Fruit fly (Drosophila melanogaster) whole organism, embryonic: Measurements from ENCODE around the gene Or67a.

Experiments used
- Atf3 ChIP-seq: fragments of 200-800 bp; sonication (Bioruptor generic); optimal IDR thresholded peaks from 3 replicates; lab custom pipeline; 2016; ENCODE audit warnings: missing biosample characterization, missing genetic modification characterization
- CG10654 ChIP-seq: fragments of 200-800 bp; sonication (Bioruptor generic); optimal IDR thresholded peaks from 2 replicates; lab custom pipeline; 2016; ENCODE audit warnings: missing biosample characterization, missing genetic modification characterization
- CG11456 ChIP-seq: fragments of 200-800 bp; sonication (Bioruptor generic); IDR thresholded peaks from 3 replicates; pipeline ENCODE4 v1.3.6; 2022; ENCODE audit warnings: missing biosample characterization, missing genetic modification characterization
- CG14014 ChIP-seq: fragments of 200-800 bp; sonication (Bioruptor generic); IDR thresholded peaks from 2 replicates; pipeline ENCODE4 v1.3.6; 2022; ENCODE audit warnings: missing biosample characterization, missing genetic modification characterization
- CG1647 ChIP-seq: fragments of 200-800 bp; sonication (Bioruptor generic); optimal IDR thresholded peaks from 3 replicates; lab custom pipeline; 2016; ENCODE audit warnings: missing biosample characterization, missing genetic modification characterization
- CG17186 ChIP-seq: fragments of 200-800 bp; sonication (Bioruptor generic); optimal IDR thresholded peaks from 3 replicates; lab custom pipeline; 2017; ENCODE audit warnings: missing biosample characterization, missing genetic modification reagents, missing genetic modification characterization
- CG18599 ChIP-seq: fragments of 200-800 bp; sonication (Bioruptor generic); optimal IDR thresholded peaks from 3 replicates; lab custom pipeline; 2017; ENCODE audit warnings: missing biosample characterization, missing genetic modification characterization, mild to moderate bottlenecking, moderate library complexity, missing genetic modification reagents
- CG2202 ChIP-seq: fragments of 200-800 bp; sonication (Bioruptor generic); optimal IDR thresholded peaks from 2 replicates; lab custom pipeline; 2018; ENCODE audit warnings: missing biosample characterization, mild to moderate bottlenecking, missing genetic modification characterization
- CG2678 ChIP-seq: fragments of 200-800 bp; sonication (Bioruptor generic); optimal IDR thresholded peaks from 3 replicates; lab custom pipeline; 2019; ENCODE audit warnings: missing biosample characterization, mild to moderate bottlenecking, missing genetic modification characterization, moderate library complexity
- CG2889 ChIP-seq: fragments of 200-800 bp; sonication (Bioruptor generic); IDR thresholded peaks from 3 replicates; pipeline ENCODE4 v1.3.6; 2022; ENCODE audit warnings: missing biosample characterization, missing genetic modification characterization
- CG3163 ChIP-seq: fragments of 200-800 bp; sonication (Bioruptor generic); optimal IDR thresholded peaks from 3 replicates; lab custom pipeline; 2016; ENCODE audit warnings: missing biosample characterization, missing genetic modification characterization
- CG7556 ChIP-seq: fragments of 200-800 bp; sonication (Bioruptor generic); optimal IDR thresholded peaks from 2 replicates; lab custom pipeline; 2017; ENCODE audit warnings: missing biosample characterization, mild to moderate bottlenecking, missing genetic modification characterization
- CG7786 ChIP-seq: fragments of 200-800 bp; sonication (Bioruptor generic); optimal IDR thresholded peaks from 2 replicates; lab custom pipeline; 2016; ENCODE audit warnings: missing biosample characterization, missing genetic modification characterization
- CG8290 ChIP-seq, 3 experiments: fragments of 200-800 bp; sonication (Bioruptor generic); optimal IDR thresholded peaks; 2 replicates each; lab custom pipeline; 2016 to 2019; ENCODE audit warnings: missing biosample characterization in 3 of 3, missing genetic modification characterization in 3 of 3, mild to moderate bottlenecking in 2 of 3, moderate library complexity in 1 of 3
- CG8388 ChIP-seq: fragments of 200-800 bp; sonication (Bioruptor generic); optimal IDR thresholded peaks from 2 replicates; lab custom pipeline; 2019; ENCODE audit warnings: missing biosample characterization, mild to moderate bottlenecking, missing genetic modification characterization, moderate library complexity
- CG8944 ChIP-seq: fragments of 200-800 bp; sonication (Bioruptor generic); optimal IDR thresholded peaks from 3 replicates; lab custom pipeline; 2016; ENCODE audit warnings: missing biosample characterization, missing genetic modification characterization
- CG9215 ChIP-seq: fragments of 200-800 bp; sonication (Bioruptor generic); IDR thresholded peaks from 2 replicates; pipeline ENCODE4 v1.3.6; 2022; ENCODE audit warnings: missing biosample characterization, missing genetic modification characterization
- CG9876 ChIP-seq: fragments of 200-800 bp; sonication (Bioruptor generic); optimal IDR thresholded peaks from 2 replicates; lab custom pipeline; 2016; ENCODE audit warnings: missing biosample characterization, missing genetic modification characterization
- CrebB ChIP-seq: fragments of 200-800 bp; sonication (Bioruptor generic); optimal IDR thresholded peaks from 3 replicates; lab custom pipeline; 2018; ENCODE audit warnings: missing biosample characterization, mild to moderate bottlenecking, missing genetic modification characterization
- Deaf1 ChIP-seq: fragments of 200-800 bp; optimal IDR thresholded peaks from 3 replicates; lab custom pipeline; 2019; ENCODE audit warnings: missing biosample characterization, mild to moderate bottlenecking, missing genetic modification characterization, moderate library complexity
- Dip2 ChIP-seq: fragments of 200-800 bp; sonication (Bioruptor generic); IDR thresholded peaks from 2 replicates; pipeline ENCODE4 v1.3.6; 2022; ENCODE audit warnings: missing biosample characterization, missing genetic modification characterization
- E2f1 ChIP-seq: fragments of 200-800 bp; sonication (Bioruptor generic); IDR thresholded peaks from 2 replicates; pipeline ENCODE4 v1.3.6; 2022; ENCODE audit warnings: missing biosample characterization, missing genetic modification characterization
- Fer2 ChIP-seq: fragments of 200-800 bp; sonication (Bioruptor generic); optimal IDR thresholded peaks from 2 replicates; lab custom pipeline; 2018; ENCODE audit warnings: missing biosample characterization, mild to moderate bottlenecking, missing genetic modification characterization, moderate library complexity
- HLHmδ ChIP-seq: fragments of 200-800 bp; sonication (Bioruptor generic); optimal IDR thresholded peaks from 2 replicates; lab custom pipeline; 2018; ENCODE audit warnings: missing biosample characterization, mild to moderate bottlenecking, missing genetic modification characterization, moderate library complexity
- Hey ChIP-seq: fragments of 200-800 bp; sonication (Bioruptor generic); optimal IDR thresholded peaks from 3 replicates; lab custom pipeline; 2018; ENCODE audit warnings: missing biosample characterization, mild to moderate bottlenecking, missing genetic modification characterization
- Hr78 ChIP-seq, 2 experiments: fragments of 200-800 bp in 1 of 2; fragments of >200 bp in 1 of 2; sonication (Bioruptor generic) in 1 of 2; optimal IDR thresholded peaks; 2 replicates each; lab custom pipeline; 2017 to 2019; ENCODE audit warnings: missing biosample characterization in 2 of 2, missing genetic modification characterization in 2 of 2, mild to moderate bottlenecking in 1 of 2, moderate library complexity in 1 of 2
- Med ChIP-seq: fragments of 200-800 bp; sonication (Bioruptor generic); peaks from one replicate; lab custom pipeline; 2016; ENCODE audit warnings: missing biosample characterization, missing genetic modification characterization, mild to moderate bottlenecking, inconsistent platforms, moderate library complexity
- NfI ChIP-seq: fragments of 200-800 bp; sonication (Bioruptor generic); optimal IDR thresholded peaks from 3 replicates; lab custom pipeline; 2018; ENCODE audit warnings: missing biosample characterization, mild to moderate bottlenecking, missing genetic modification characterization, moderate library complexity
- Oaz ChIP-seq: fragments of 200-800 bp; sonication (Bioruptor generic); IDR thresholded peaks from 2 replicates; pipeline ENCODE4 v1.3.6; 2022; ENCODE audit warnings: missing biosample characterization, missing genetic modification characterization
- Trl ChIP-seq, 3 experiments: fragments of >200 bp in 2 of 3; fragments of 200-800 bp in 1 of 3; sonication (Bioruptor generic) in 1 of 3; optimal IDR thresholded peaks; 2 replicates in 1 of 3; 3 replicates in 2 of 3; lab custom pipeline; 2016 to 2017; ENCODE audit warnings: missing biosample characterization in 1 of 3, missing genetic modification characterization in 1 of 3
- bsh ChIP-seq, 2 experiments: fragments of 200-800 bp; sonication (Bioruptor generic); optimal IDR thresholded peaks; 2 replicates each; lab custom pipeline; 2017 to 2018; ENCODE audit warnings: mild to moderate bottlenecking in 2 of 2, missing biosample characterization in 2 of 2, missing genetic modification characterization in 2 of 2, moderate library complexity in 1 of 2
- chinmo ChIP-seq: fragments of 200-800 bp; sonication (Bioruptor generic); IDR thresholded peaks from 4 replicates; pipeline ENCODE4 v1.3.6; 2022; ENCODE audit warnings: missing biosample characterization, missing genetic modification characterization; ENCODE audit not compliant: partially characterized antibody
- chn ChIP-seq: fragments of 200-800 bp; sonication (Bioruptor generic); optimal IDR thresholded peaks from 2 replicates; lab custom pipeline; 2016; ENCODE audit warnings: missing biosample characterization, missing genetic modification characterization
- croc ChIP-seq: fragments of 200-800 bp; sonication (Bioruptor generic); conservative IDR thresholded peaks from 3 replicates; pipeline ENCODE4 v1.3.6; 2022; ENCODE audit warnings: missing biosample characterization, missing genetic modification characterization
- crol ChIP-seq: fragments of 200-800 bp; sonication (Bioruptor generic); IDR thresholded peaks from 2 replicates; pipeline ENCODE4 v1.3.6; 2022; ENCODE audit warnings: missing biosample characterization, missing genetic modification characterization
- da ChIP-seq: fragments of 200-800 bp; sonication (Bioruptor generic); optimal IDR thresholded peaks from 2 replicates; lab custom pipeline; 2016; ENCODE audit warnings: missing biosample characterization, missing genetic modification characterization
- danr ChIP-seq: fragments of 200-800 bp; sonication (Bioruptor generic); IDR thresholded peaks from 2 replicates; pipeline ENCODE4 v1.3.6; 2022; ENCODE audit warnings: missing biosample characterization, missing genetic modification characterization
- dati ChIP-seq: fragments of 200-800 bp; sonication (Bioruptor generic); IDR thresholded peaks from 2 replicates; pipeline ENCODE4 v1.3.6; 2022; ENCODE audit warnings: missing biosample characterization, missing genetic modification characterization
- kah ChIP-seq: fragments of 200-800 bp; sonication (Bioruptor generic); optimal IDR thresholded peaks from 2 replicates; lab custom pipeline; 2018; ENCODE audit warnings: missing biosample characterization, mild to moderate bottlenecking, missing genetic modification characterization
- lov ChIP-seq, 2 experiments: fragments of 200-800 bp in 1 of 2; fragments of >200 bp in 1 of 2; sonication (Bioruptor generic) in 1 of 2; IDR thresholded peaks in 1 of 2; optimal IDR thresholded peaks in 1 of 2; 2 replicates in 1 of 2; 3 replicates in 1 of 2; pipeline versions ENCODE4 v1.3.6 to Lab custom; 2017 to 2022; ENCODE audit warnings: missing biosample characterization in 1 of 2, missing genetic modification characterization in 1 of 2
- maf-S ChIP-seq: fragments of 200-800 bp; sonication (Bioruptor generic); optimal IDR thresholded peaks from 2 replicates; lab custom pipeline; 2016; ENCODE audit warnings: missing biosample characterization, missing genetic modification characterization
- nau ChIP-seq: fragments of 200-800 bp; sonication (Bioruptor generic); optimal IDR thresholded peaks from 3 replicates; lab custom pipeline; 2017; ENCODE audit warnings: missing biosample characterization, mild to moderate bottlenecking, missing genetic modification characterization, missing genetic modification reagents
- nerfin-1 ChIP-seq: fragments of 200-800 bp; sonication (Bioruptor generic); optimal IDR thresholded peaks from 3 replicates; lab custom pipeline; 2019; ENCODE audit warnings: missing biosample characterization, mild to moderate bottlenecking, missing genetic modification characterization, moderate library complexity
- pzg ChIP-seq: fragments of 200-800 bp; sonication (Bioruptor generic); optimal IDR thresholded peaks from 3 replicates; lab custom pipeline; 2018; ENCODE audit warnings: missing biosample characterization, mild to moderate bottlenecking, missing genetic modification characterization, moderate library complexity
- rib ChIP-seq: fragments of 200-800 bp; sonication (Bioruptor generic); IDR thresholded peaks from 2 replicates; pipeline ENCODE4 v1.3.6; 2022; ENCODE audit warnings: missing biosample characterization, missing genetic modification characterization
- scrt ChIP-seq: fragments of 200-800 bp; sonication (Bioruptor generic); optimal IDR thresholded peaks from 2 replicates; lab custom pipeline; 2018; ENCODE audit warnings: missing biosample characterization, mild to moderate bottlenecking, missing genetic modification characterization, moderate library complexity
- sens ChIP-seq: fragments of 200-800 bp; sonication (Bioruptor generic); peaks from one replicate; lab custom pipeline; 2016; ENCODE audit warnings: missing biosample characterization, missing genetic modification characterization
- sqz ChIP-seq: fragments of 200-800 bp; sonication (Bioruptor generic); optimal IDR thresholded peaks from 3 replicates; lab custom pipeline; 2018; ENCODE audit warnings: missing biosample characterization, mild to moderate bottlenecking, missing genetic modification characterization

Or67a gene

DNA sequence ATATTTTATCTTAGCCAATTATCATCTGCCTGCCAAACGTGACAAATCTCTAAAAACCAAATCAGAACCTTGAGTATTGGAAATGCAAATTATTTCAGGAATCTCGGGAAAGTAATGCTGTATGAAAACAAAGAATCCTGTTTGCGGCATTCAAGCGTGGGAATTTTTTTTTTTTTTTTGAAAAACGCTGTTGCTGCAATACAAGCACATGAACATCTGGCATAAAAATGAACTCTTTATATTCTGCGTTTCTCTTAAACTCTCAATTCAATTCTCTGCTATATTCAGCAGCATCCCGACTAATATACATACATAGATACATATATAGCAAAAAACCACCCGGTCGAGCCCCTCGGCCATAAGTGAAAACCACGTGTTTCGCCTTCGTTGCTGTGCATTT, 27.6 kb upstream of the Or67a start:
- TF ChIP-seq nerfin-1 (peak; percentile 68), chn (GFP tag; lab: Kevin White, UChicago) (no peak), HLHmδ (no peak), sqz (GFP tag; lab: Kevin White, UChicago) (peak; percentile 59), scrt (GFP tag; lab: Kevin White, UChicago) (peak; percentile 60), Trl (optimal IDR thresholded peaks at IDR 0.05; lab: Kevin White, UChicago) (peak in 1 of 2 experiments; percentile 22), Trl (GFP tag; optimal IDR thresholded peaks at IDR 0.05; lab: Kevin White, UChicago) (no peak), CG3163 (GFP tag; lab: Kevin White, UChicago) (peak; percentile 74), sens (GFP tag; lab: Kevin White, UChicago) (peak; percentile 18), kah (GFP tag; lab: Kevin White, UChicago) (peak; percentile 62), CG9876 (GFP tag; lab: Kevin White, UChicago) (no peak), croc (GFP tag; lab: Robert Waterston, UW) (no peak)

DNA sequence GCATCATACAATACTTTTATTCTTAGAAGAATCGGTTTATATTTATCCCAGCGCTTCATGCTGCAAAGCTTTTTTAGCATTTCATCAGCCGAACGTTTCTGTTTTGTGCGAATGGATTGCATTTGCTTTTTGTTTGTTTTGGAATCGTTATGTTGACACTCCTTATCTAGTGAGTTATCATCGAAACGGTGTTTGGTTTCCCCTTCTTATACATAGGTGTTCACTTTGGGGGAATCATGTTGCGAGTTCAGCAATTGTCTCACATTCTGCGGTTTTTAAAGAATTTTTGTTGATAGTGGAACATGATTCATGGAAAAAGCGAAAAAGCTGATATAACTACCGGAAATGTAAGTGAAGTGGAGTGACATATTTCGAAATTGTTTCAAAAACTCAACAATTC, 26.6 kb upstream of the Or67a start:
- no peak for TF ChIP-seq rib
- no peak for TF ChIP-seq danr (GFP tag; lab: Robert Waterston, UW)
- no peak for TF ChIP-seq CG2678 (tag; lab: Kevin White, UChicago)
- TF ChIP-seq CG18599 (GFP tag; lab: Kevin White, UChicago), result no peak
- TF ChIP-seq crol (GFP tag; lab: Robert Waterston, UW), result no peak
- no peak for TF ChIP-seq CG9215 (GFP tag; lab: Robert Waterston, UW)
- no peak for TF ChIP-seq E2f1 (GFP tag; lab: Robert Waterston, UW)
- TF ChIP-seq bsh (GFP tag; optimal IDR thresholded peaks at IDR 0.05; lab: Kevin White, UChicago), result no peak
- TF ChIP-seq Deaf1 (tag; lab: Kevin White, UChicago), result no peak
- TF ChIP-seq CG10654 (GFP tag; lab: Kevin White, UChicago), result no peak
- TF ChIP-seq da (GFP tag; lab: Kevin White, UChicago), result no peak
- TF ChIP-seq Atf3 (GFP tag; lab: Kevin White, UChicago), result no peak
- TF ChIP-seq nau (GFP tag; lab: Kevin White, UChicago), result peak; percentile 28
- no peak for TF ChIP-seq CG2202 (tag; lab: Kevin White, UChicago)
- TF ChIP-seq Hr78 (GFP tag; optimal IDR thresholded peaks at IDR 0.05; lab: Kevin White, UChicago), result no peak
- TF ChIP-seq CG8944 (GFP tag; lab: Kevin White, UChicago), result no peak
- TF ChIP-seq pzg, result no peak
- no peak for TF ChIP-seq CG11456 (GFP tag; lab: Robert Waterston, UW)
- TF ChIP-seq sens (GFP tag; lab: Kevin White, UChicago), result peak; percentile 72
- peak; percentile 73 for TF ChIP-seq Med
- TF ChIP-seq CG7786, result no peak

DNA sequence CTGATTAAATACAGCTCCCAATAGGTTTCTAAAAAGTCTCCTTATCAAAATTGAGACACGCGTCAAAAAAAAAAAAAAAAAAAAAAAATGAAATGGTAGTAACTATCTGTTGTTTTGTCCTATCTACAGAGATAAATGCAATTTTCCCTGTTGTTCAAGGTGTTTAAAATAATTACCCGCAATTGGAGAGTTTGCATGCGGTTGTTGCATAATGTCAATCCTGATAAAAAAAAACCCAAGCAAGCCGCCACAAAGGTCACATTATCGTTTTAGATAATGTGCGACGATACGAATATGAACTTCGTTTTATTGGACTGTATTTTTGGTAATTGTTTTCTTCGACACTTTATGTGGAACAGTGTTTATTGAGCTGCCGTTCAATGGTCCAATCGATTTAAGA, 26.0 kb upstream of the Or67a start:
- TF ChIP-seq Dip2 (GFP tag; lab: Robert Waterston, UW) (no peak), Fer2 (tag; lab: Kevin White, UChicago) (no peak), CG1647 (GFP tag; lab: Kevin White, UChicago) (no peak), CG17186 (GFP tag; lab: Kevin White, UChicago) (no peak), dati (GFP tag; lab: Robert Waterston, UW) (no peak), CrebB (tag; lab: Kevin White, UChicago) (no peak), CG8388 (no peak), CG8290 (GFP tag; optimal IDR thresholded peaks at IDR 0.05; lab: Kevin White, UChicago) (no peak), CG8290 (tag; optimal IDR thresholded peaks at IDR 0.05; lab: Kevin White, UChicago) (no peak), danr (GFP tag; lab: Robert Waterston, UW) (no peak), chinmo (GFP tag; lab: Robert Waterston, UW) (0 out of 4 replicates have a peak, but pooled peaks have one; percentile 15), CG2889 (no peak), maf-S (no peak), CG7556 (no peak), Hey (tag; lab: Kevin White, UChicago) (no peak), CG14014 (no peak), NfI (GFP tag; lab: Kevin White, UChicago) (no peak), lov (optimal IDR thresholded peaks at IDR 0.05; lab: Kevin White, UChicago) (no peak), lov (GFP tag; IDR thresholded peaks at IDR 0.05; lab: Robert Waterston, UW) (no peak), Oaz (GFP tag; lab: Robert Waterston, UW) (no peak)
